Fruit fly (Drosophila melanogaster) whole organism, embryonic: Measurements from ENCODE around the gene MtnE.

Experiments used
- CG10209 ChIP-seq: fragments of 200-800 bp; sonication (Bioruptor generic); optimal IDR thresholded peaks from 3 replicates; lab custom pipeline; 2017; ENCODE audit warnings: missing biosample characterization, mild to moderate bottlenecking, missing genetic modification characterization, missing genetic modification reagents
- CG1024 ChIP-seq: fragments of 200-800 bp; sonication (Bioruptor generic); IDR thresholded peaks from 2 replicates; pipeline ENCODE4 v1.3.6; 2022; ENCODE audit warnings: missing biosample characterization, missing genetic modification characterization
- CG10274 ChIP-seq: fragments of 200-800 bp; sonication (Bioruptor generic); optimal IDR thresholded peaks from 3 replicates; lab custom pipeline; 2017; ENCODE audit warnings: missing biosample characterization, mild to moderate bottlenecking, missing genetic modification characterization
- CG11398 ChIP-seq: fragments of 200-800 bp; sonication (Bioruptor generic); optimal IDR thresholded peaks from 2 replicates; lab custom pipeline; 2016; ENCODE audit warnings: missing biosample characterization, missing genetic modification characterization
- CG11456 ChIP-seq: fragments of 200-800 bp; sonication (Bioruptor generic); IDR thresholded peaks from 3 replicates; pipeline ENCODE4 v1.3.6; 2022; ENCODE audit warnings: missing biosample characterization, missing genetic modification characterization
- CG12219 ChIP-seq: fragments of 200-800 bp; sonication (Bioruptor generic); optimal IDR thresholded peaks from 3 replicates; lab custom pipeline; 2018; ENCODE audit warnings: missing biosample characterization, mild to moderate bottlenecking, missing genetic modification characterization
- CG12299 ChIP-seq: fragments of 200-800 bp; sonication (Bioruptor generic); optimal IDR thresholded peaks from 2 replicates; lab custom pipeline; 2018; ENCODE audit warnings: missing biosample characterization, mild to moderate bottlenecking, missing genetic modification characterization
- CG12659 ChIP-seq: fragments of 200-800 bp; sonication (Bioruptor generic); optimal IDR thresholded peaks from 3 replicates; lab custom pipeline; 2017; ENCODE audit warnings: mild to moderate bottlenecking, missing biosample characterization, missing genetic modification reagents, missing genetic modification characterization
- CG13123 ChIP-seq: fragments of 200-800 bp; sonication (Bioruptor generic); optimal IDR thresholded peaks from 2 replicates; lab custom pipeline; 2016; ENCODE audit warnings: missing biosample characterization, missing genetic modification characterization
- CG13287 ChIP-seq: fragments of 200-800 bp; sonication (Bioruptor generic); IDR thresholded peaks from 2 replicates; pipeline ENCODE4 v1.3.6; 2022; ENCODE audit warnings: missing biosample characterization, missing genetic modification characterization; ENCODE audit not compliant: partially characterized antibody
- CG13424 ChIP-seq: fragments of 200-800 bp; sonication (Bioruptor generic); optimal IDR thresholded peaks from 2 replicates; lab custom pipeline; 2019; ENCODE audit warnings: missing biosample characterization, mild to moderate bottlenecking, missing genetic modification characterization, moderate library complexity
- CG17912 ChIP-seq: fragments of 200-800 bp; sonication (Bioruptor generic); optimal IDR thresholded peaks from 2 replicates; lab custom pipeline; 2018; ENCODE audit warnings: missing biosample characterization, mild to moderate bottlenecking, missing genetic modification characterization
- CG2116 ChIP-seq: fragments of 200-800 bp; sonication (Bioruptor generic); optimal IDR thresholded peaks from 3 replicates; lab custom pipeline; 2018; ENCODE audit warnings: missing biosample characterization, mild to moderate bottlenecking, missing genetic modification characterization
- CG2678 ChIP-seq: fragments of 200-800 bp; sonication (Bioruptor generic); optimal IDR thresholded peaks from 3 replicates; lab custom pipeline; 2019; ENCODE audit warnings: missing biosample characterization, mild to moderate bottlenecking, missing genetic modification characterization, moderate library complexity
- CG33213 ChIP-seq: fragments of 200-800 bp; sonication (Bioruptor generic); optimal IDR thresholded peaks from 3 replicates; lab custom pipeline; 2016; ENCODE audit warnings: missing biosample characterization, missing genetic modification characterization
- CG3995 ChIP-seq: fragments of 200-800 bp; sonication (Bioruptor generic); optimal IDR thresholded peaks from 3 replicates; lab custom pipeline; 2016; ENCODE audit warnings: missing biosample characterization, missing genetic modification characterization
- CG6175 ChIP-seq: fragments of 200-800 bp; sonication (Bioruptor generic); IDR thresholded peaks from 3 replicates; pipeline ENCODE4 v1.3.6; 2022; ENCODE audit warnings: missing biosample characterization, missing genetic modification characterization
- CG6683 ChIP-seq: fragments of 200-800 bp; sonication (Bioruptor generic); optimal IDR thresholded peaks from 2 replicates; lab custom pipeline; 2017; ENCODE audit warnings: missing biosample characterization, mild to moderate bottlenecking, missing genetic modification characterization, missing genetic modification reagents
- CG7745 ChIP-seq: fragments of 200-800 bp; sonication (Bioruptor generic); optimal IDR thresholded peaks from 2 replicates; lab custom pipeline; 2018; ENCODE audit warnings: missing biosample characterization, mild to moderate bottlenecking, missing genetic modification characterization, moderate library complexity
- CG8359 ChIP-seq: fragments of 200-800 bp; sonication (Bioruptor generic); optimal IDR thresholded peaks from 2 replicates; lab custom pipeline; 2017; ENCODE audit warnings: missing biosample characterization, mild to moderate bottlenecking, missing genetic modification characterization, borderline replicate concordance
- CG9215 ChIP-seq: fragments of 200-800 bp; sonication (Bioruptor generic); IDR thresholded peaks from 2 replicates; pipeline ENCODE4 v1.3.6; 2022; ENCODE audit warnings: missing biosample characterization, missing genetic modification characterization
- CG9932 ChIP-seq: fragments of 200-800 bp; sonication (Bioruptor generic); IDR thresholded peaks from 2 replicates; pipeline ENCODE4 v1.3.6; 2022; ENCODE audit warnings: missing biosample characterization, missing genetic modification characterization
- Dfd ChIP-seq, 2 experiments: fragments of >200 bp; optimal IDR thresholded peaks; 2 replicates each; lab custom pipeline; 2017; ENCODE audit warnings: missing biosample characterization in 2 of 2, missing genetic modification characterization in 2 of 2
- HLH3B ChIP-seq: fragments of 200-800 bp; sonication (Bioruptor generic); IDR thresholded peaks from 2 replicates; pipeline ENCODE4 v1.3.6; 2022; ENCODE audit warnings: missing biosample characterization, missing genetic modification characterization
- HLH4C ChIP-seq: fragments of 200-800 bp; sonication (Bioruptor generic); IDR thresholded peaks from 3 replicates; pipeline ENCODE4 v1.3.6; 2022; ENCODE audit warnings: missing biosample characterization, missing genetic modification characterization; ENCODE audit not compliant: partially characterized antibody
- Lim3 ChIP-seq: fragments of 200-800 bp; sonication (Bioruptor generic); IDR thresholded peaks from 2 replicates; pipeline ENCODE4 v1.3.6; 2022; ENCODE audit warnings: missing biosample characterization, missing genetic modification characterization
- MESR4 ChIP-seq: fragments of 200-800 bp; sonication (Bioruptor generic); optimal IDR thresholded peaks from 2 replicates; lab custom pipeline; 2018; ENCODE audit warnings: missing biosample characterization, mild to moderate bottlenecking, missing genetic modification characterization, moderate library complexity
- NC2β ChIP-seq: fragments of 200-800 bp; sonication (Bioruptor generic); optimal IDR thresholded peaks from 2 replicates; lab custom pipeline; 2016; ENCODE audit warnings: missing biosample characterization, missing genetic modification characterization
- Poxn ChIP-seq: fragments of 200-800 bp; sonication (Bioruptor generic); IDR thresholded peaks from 2 replicates; pipeline ENCODE4 v1.3.6; 2022; ENCODE audit warnings: missing biosample characterization, missing genetic modification characterization
- Rfx ChIP-seq: fragments of 200-800 bp; sonication (Bioruptor generic); IDR thresholded peaks from 2 replicates; pipeline ENCODE4 v1.3.6; 2022; ENCODE audit warnings: missing biosample characterization, missing genetic modification characterization
- Usf ChIP-seq: fragments of 200-800 bp; sonication (Bioruptor generic); optimal IDR thresholded peaks from 2 replicates; lab custom pipeline; 2017; ENCODE audit warnings: missing genotype, missing biosample characterization, missing genetic modification characterization
- cg ChIP-seq: fragments of 200-800 bp; sonication (Bioruptor generic); optimal IDR thresholded peaks from 3 replicates; lab custom pipeline; 2019; ENCODE audit warnings: missing biosample characterization, mild to moderate bottlenecking, missing genetic modification characterization, moderate library complexity
- ci ChIP-seq: fragments of 200-800 bp; sonication (Bioruptor generic); IDR thresholded peaks from 3 replicates; pipeline ENCODE4 v1.3.6; 2022; ENCODE audit warnings: missing biosample characterization, missing genetic modification characterization
- croc ChIP-seq: fragments of 200-800 bp; sonication (Bioruptor generic); conservative IDR thresholded peaks from 3 replicates; pipeline ENCODE4 v1.3.6; 2022; ENCODE audit warnings: missing biosample characterization, missing genetic modification characterization
- disco-r ChIP-seq: fragments of 200-800 bp; sonication (Bioruptor generic); optimal IDR thresholded peaks from 2 replicates; lab custom pipeline; 2016; ENCODE audit warnings: missing biosample characterization, missing genetic modification characterization
- emc ChIP-seq: fragments of 200-800 bp; sonication (Bioruptor generic); optimal IDR thresholded peaks from 2 replicates; lab custom pipeline; 2016; ENCODE audit warnings: missing biosample characterization, missing genetic modification characterization
- fd96Cb ChIP-seq: fragments of 200-800 bp; sonication (Bioruptor generic); optimal IDR thresholded peaks from 2 replicates; lab custom pipeline; 2018; ENCODE audit warnings: missing biosample characterization, mild to moderate bottlenecking, missing genetic modification characterization, moderate library complexity
- fu2 ChIP-seq: fragments of 200-800 bp; sonication (Bioruptor generic); optimal IDR thresholded peaks from 2 replicates; lab custom pipeline; 2016; ENCODE audit warnings: missing biosample characterization, missing genetic modification characterization
- gt ChIP-seq: fragments of 200-800 bp; sonication (Bioruptor generic); IDR thresholded peaks from 2 replicates; pipeline ENCODE4 v1.3.6; 2022; ENCODE audit warnings: missing biosample characterization, missing genetic modification characterization
- h ChIP-seq: fragments of >200 bp; optimal IDR thresholded peaks from 2 replicates; lab custom pipeline; 2017
- ham ChIP-seq: fragments of 200-800 bp; sonication (Bioruptor generic); IDR thresholded peaks from 2 replicates; pipeline ENCODE4 v1.3.6; 2022; ENCODE audit warnings: missing biosample characterization, missing genetic modification characterization
- lmd ChIP-seq: fragments of 200-800 bp; sonication (Bioruptor generic); IDR thresholded peaks from 2 replicates; pipeline ENCODE4 v1.3.6; 2022; ENCODE audit warnings: missing biosample characterization, missing genetic modification characterization
- pnt ChIP-seq: fragments of 200-800 bp; sonication (Bioruptor generic); optimal IDR thresholded peaks from 3 replicates; lab custom pipeline; 2016; ENCODE audit warnings: missing biosample characterization, missing genetic modification characterization
- pzg ChIP-seq: fragments of 200-800 bp; sonication (Bioruptor generic); optimal IDR thresholded peaks from 3 replicates; lab custom pipeline; 2018; ENCODE audit warnings: missing biosample characterization, mild to moderate bottlenecking, missing genetic modification characterization, moderate library complexity
- sc ChIP-seq, 3 experiments: fragments of >200 bp in 2 of 3; fragments of 200-800 bp in 1 of 3; sonication (Bioruptor generic) in 1 of 3; optimal IDR thresholded peaks; 2 replicates in 2 of 3; 3 replicates in 1 of 3; lab custom pipeline; 2017; ENCODE audit warnings: mild to moderate bottlenecking in 1 of 3, missing biosample characterization in 1 of 3, missing genetic modification characterization in 1 of 3, missing genetic modification reagents in 1 of 3
- schlank ChIP-seq: fragments of 200-800 bp; sonication (Bioruptor generic); optimal IDR thresholded peaks from 2 replicates; lab custom pipeline; 2018; ENCODE audit warnings: missing biosample characterization, mild to moderate bottlenecking, missing genetic modification characterization
- sens-2 ChIP-seq: fragments of 200-800 bp; sonication (Bioruptor generic); IDR thresholded peaks from 2 replicates; pipeline ENCODE4 v1.3.6; 2022; ENCODE audit warnings: missing biosample characterization, missing genetic modification characterization
- sob ChIP-seq: fragments of 200-800 bp; sonication (Bioruptor generic); IDR thresholded peaks from 2 replicates; pipeline ENCODE4 v1.3.6; 2022; ENCODE audit warnings: missing biosample characterization, missing genetic modification characterization
- sr ChIP-seq: fragments of 200-800 bp; sonication (Bioruptor generic); IDR thresholded peaks from 3 replicates; pipeline ENCODE4 v1.3.6; 2022; ENCODE audit warnings: missing biosample characterization, missing genetic modification characterization

Gene MtnE

DNA sequence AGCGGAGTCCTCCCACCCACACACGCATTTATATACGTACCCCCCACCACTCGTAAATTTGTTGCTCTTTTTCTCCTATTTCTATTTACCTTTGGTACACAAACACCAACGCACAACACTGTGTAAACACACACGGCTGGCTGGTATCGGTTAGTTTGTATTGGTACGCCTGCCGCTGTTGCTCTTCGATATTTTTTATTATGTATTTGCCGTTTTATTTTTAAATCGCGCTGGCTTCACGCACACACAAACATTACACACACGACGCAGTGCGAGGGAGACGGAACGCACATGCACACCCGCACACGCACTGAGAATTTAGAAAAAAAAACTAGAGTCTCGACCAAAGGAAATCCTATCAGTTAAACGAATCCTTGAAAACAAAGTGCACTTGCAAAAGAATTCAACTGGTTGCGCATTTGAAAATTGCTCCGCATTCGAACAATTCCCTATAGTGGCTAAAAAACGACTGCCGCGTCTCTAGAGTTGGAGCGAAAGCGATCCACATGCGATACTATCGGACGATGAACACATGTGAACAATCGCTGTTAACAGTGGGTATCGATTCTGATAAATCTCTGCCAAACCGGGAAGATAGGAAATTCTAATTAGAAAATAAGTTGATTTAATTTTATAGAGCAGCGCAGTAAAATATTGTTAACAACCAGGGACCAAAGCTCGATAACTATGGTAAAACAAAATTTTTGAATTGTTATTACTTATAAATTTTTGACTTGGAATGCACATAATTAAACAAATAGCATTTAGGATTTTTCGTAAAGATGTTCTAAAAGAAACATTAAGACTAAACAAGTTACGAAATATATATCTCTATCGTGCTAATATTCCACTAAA is 16.4 kb upstream of the MtnE start (continued):
- TF ChIP-seq h (lab: Kevin White, UChicago) (no peak), gt (no peak), schlank (tag; lab: Kevin White, UChicago) (peak; percentile 91), HLH3B (peak; percentile 70; the same call in 1 of the 2 replicates), CG3995 (GFP tag; lab: Kevin White, UChicago) (no peak), ci (GFP tag; lab: Robert Waterston, UW) (peak; percentile 87), lmd (GFP tag; lab: Robert Waterston, UW) (no peak), CG6683 (GFP tag; lab: Kevin White, UChicago) (peak; percentile 68), croc (no peak), CG6175 (no peak), pzg (GFP tag; lab: Kevin White, UChicago) (peak; percentile 69), pnt (peak; percentile 30), fu2 (GFP tag; lab: Kevin White, UChicago) (peak; percentile 17), Rfx (GFP tag; lab: Robert Waterston, UW) (peak; percentile 42), sc (optimal IDR thresholded peaks at IDR 0.05; lab: Kevin White, UChicago) (no peak), sc (GFP tag; optimal IDR thresholded peaks at IDR 0.05; lab: Kevin White, UChicago) (peak; percentile 57), Poxn (GFP tag; lab: Robert Waterston, UW) (no peak), disco-r (GFP tag; lab: Kevin White, UChicago) (peak; percentile 63), MESR4 (GFP tag; lab: Kevin White, UChicago) (peak; percentile 54), CG12659 (peak; percentile 41), cg (GFP tag; lab: Kevin White, UChicago) (peak; percentile 94), CG10274 (peak; percentile 61), CG11398 (GFP tag; lab: Kevin White, UChicago) (peak; percentile 57), fd96Cb (tag; lab: Kevin White, UChicago) (no peak), emc (no peak), CG13287 (GFP tag; lab: Robert Waterston, UW) (peak; percentile 88), CG12219 (peak; percentile 83), sob (GFP tag; lab: Robert Waterston, UW) (peak; percentile 66), CG11456 (peak; percentile 52; the same call in 2 of the 3 replicates), CG9932 (peak; percentile 55), CG2678 (tag; lab: Kevin White, UChicago) (peak; percentile 68), Dfd (GFP tag; optimal IDR thresholded peaks at IDR 0.05; lab: Kevin White, UChicago) (no peak), CG8359 (peak; percentile 51), CG10209 (GFP tag; lab: Kevin White, UChicago) (peak; percentile 79), CG13424 (tag; lab: Kevin White, UChicago) (peak; percentile 69), CG2116 (GFP tag; lab: Kevin White, UChicago) (no peak), sr (GFP tag; lab: Robert Waterston, UW) (peak; percentile 89), Usf (GFP tag; lab: Kevin White, UChicago) (no peak), CG33213 (peak; percentile 46), CG17912 (GFP tag; lab: Kevin White, UChicago) (peak; percentile 94), CG12299 (peak; percentile 86), NC2β (GFP tag; lab: Kevin White, UChicago) (peak; percentile 40), Lim3 (GFP tag; lab: Robert Waterston, UW) (no peak), CG1024 (GFP tag; lab: Robert Waterston, UW) (peak; percentile 22; the same call in 1 of the 2 replicates), sens-2 (GFP tag; lab: Robert Waterston, UW) (peak; percentile 51; the same call in 1 of the 2 replicates), CG13123 (GFP tag; lab: Kevin White, UChicago) (peak; percentile 28), HLH4C (GFP tag; lab: Robert Waterston, UW) (peak; percentile 91), ham (GFP tag; lab: Robert Waterston, UW) (no peak), CG7745 (tag; lab: Kevin White, UChicago) (peak; percentile 84), CG9215 (GFP tag; lab: Robert Waterston, UW) (no peak)
